Fruit fly (Drosophila melanogaster): ENCODE results near the gene CG42535.

Gene CG42535

dm6 chr3L:10675635-10676393 is 45.1 kb upstream of the CG42535 start:
- TF ChIP-seq dl (GFP tag; optimal IDR thresholded peaks at IDR 0.05; ENCODE audit: insufficient read depth in 1 of 2, partially characterized antibody in 2 of 2): no peak
- TF ChIP-seq fru (GFP tag; optimal IDR thresholded peaks at IDR 0.05): no peak
- no peak for TF ChIP-seq Vsx2 (GFP tag; optimal IDR thresholded peaks at IDR 0.05; ENCODE audit: partially characterized antibody)
- TF ChIP-seq jim (GFP tag; optimal IDR thresholded peaks at IDR 0.05): peak; percentile 49
- no peak for TF ChIP-seq h (GFP tag; optimal IDR thresholded peaks at IDR 0.05)
- no peak for TF ChIP-seq Mio (GFP tag; optimal IDR thresholded peaks at IDR 0.05)
- no peak for TF ChIP-seq foxo (GFP tag; optimal IDR thresholded peaks at IDR 0.05)
- TF ChIP-seq pan (optimal IDR thresholded peaks at IDR 0.05): no peak
- TF ChIP-seq N (GFP tag; optimal IDR thresholded peaks at IDR 0.05): no peak
- no peak for TF ChIP-seq ey (GFP tag; optimal IDR thresholded peaks at IDR 0.05)
- peak; percentile 74 for TF ChIP-seq Sp1 (GFP tag; optimal IDR thresholded peaks at IDR 0.05)
- TF ChIP-seq CG32264 (GFP tag; optimal IDR thresholded peaks at IDR 0.05): no peak
- peak; percentile 5 for TF ChIP-seq HLH106 (tag; optimal IDR thresholded peaks at IDR 0.05)
- no peak for TF ChIP-seq lola (GFP tag; optimal IDR thresholded peaks at IDR 0.05)
- TF ChIP-seq Dif (GFP tag; optimal IDR thresholded peaks at IDR 0.05; ENCODE audit: partially characterized antibody): no peak
- no peak for TF ChIP-seq Dfd (GFP tag; optimal IDR thresholded peaks at IDR 0.05)
- TF ChIP-seq brk (GFP tag; optimal IDR thresholded peaks at IDR 0.05): peak; percentile 49
- TF ChIP-seq dsf (GFP tag; optimal IDR thresholded peaks at IDR 0.05; ENCODE audit: borderline replicate concordance): no peak
- no peak for TF ChIP-seq Hr78 (GFP tag; optimal IDR thresholded peaks at IDR 0.05)
- no peak for TF ChIP-seq usp (GFP tag; optimal IDR thresholded peaks at IDR 0.05)
- no peak for TF ChIP-seq Hnf4 (GFP tag; optimal IDR thresholded peaks at IDR 0.05)
- no peak for TF ChIP-seq OdsH (GFP tag; optimal IDR thresholded peaks at IDR 0.05)
- TF ChIP-seq sv (GFP tag; optimal IDR thresholded peaks at IDR 0.05): no peak
- TF ChIP-seq br (GFP tag; optimal IDR thresholded peaks at IDR 0.05): no peak
- peak; percentile 64 for TF ChIP-seq sage (GFP tag; optimal IDR thresholded peaks at IDR 0.05)
- TF ChIP-seq psq (GFP tag; optimal IDR thresholded peaks at IDR 0.05): peak; percentile 23
- no peak for TF ChIP-seq Myc (optimal IDR thresholded peaks at IDR 0.05)
- TF ChIP-seq tai (GFP tag; optimal IDR thresholded peaks at IDR 0.05): no peak
- peak; percentile 14 for TF ChIP-seq rgr (GFP tag; optimal IDR thresholded peaks at IDR 0.05)
- no peak for TF ChIP-seq GATAd (GFP tag; optimal IDR thresholded peaks at IDR 0.05)
- no peak for TF ChIP-seq Jra (GFP tag; optimal IDR thresholded peaks at IDR 0.05)
- no peak for TF ChIP-seq Hr83 (GFP tag; optimal IDR thresholded peaks at IDR 0.05; ENCODE audit: poor library complexity, severe bottlenecking)
- peak; percentile 53 for TF ChIP-seq Rel (GFP tag; optimal IDR thresholded peaks at IDR 0.05)
- TF ChIP-seq Rel (tag; optimal IDR thresholded peaks at IDR 0.05): peak; percentile 45
- TF ChIP-seq CG9705 (GFP tag; optimal IDR thresholded peaks at IDR 0.05): no peak

dm6 chr3L:10674940-10675339 is 44.2 kb upstream of the CG42535 start:
- no peak for TF ChIP-seq N (GFP tag; optimal IDR thresholded peaks at IDR 0.05)
- no peak for TF ChIP-seq Abd-B (GFP tag; optimal IDR thresholded peaks at IDR 0.05)
- TF ChIP-seq tai (GFP tag; optimal IDR thresholded peaks at IDR 0.05): no peak
- TF ChIP-seq Rel (GFP tag; optimal IDR thresholded peaks at IDR 0.05): no peak
- TF ChIP-seq Rel (tag; optimal IDR thresholded peaks at IDR 0.05): no peak

- TF ChIP-seq psq (GFP tag; optimal IDR thresholded peaks at IDR 0.05) (peak; percentile 25), rgr (GFP tag; optimal IDR thresholded peaks at IDR 0.05) (no peak), Sp1 (GFP tag; optimal IDR thresholded peaks at IDR 0.05) (no peak), brk (GFP tag; optimal IDR thresholded peaks at IDR 0.05) (no peak), Dif (GFP tag; optimal IDR thresholded peaks at IDR 0.05; ENCODE audit: partially characterized antibody) (peak; percentile 87), Hr83 (GFP tag; optimal IDR thresholded peaks at IDR 0.05; ENCODE audit: poor library complexity, severe bottlenecking) (peak; percentile 43), Vsx2 (GFP tag; optimal IDR thresholded peaks at IDR 0.05; ENCODE audit: partially characterized antibody) (no peak), Rel (GFP tag; optimal IDR thresholded peaks at IDR 0.05) (peak; percentile 18), Rel (tag; optimal IDR thresholded peaks at IDR 0.05) (peak; percentile 30), br (GFP tag; optimal IDR thresholded peaks at IDR 0.05) (no peak), N (GFP tag; optimal IDR thresholded peaks at IDR 0.05) (peak; percentile 18), pan (optimal IDR thresholded peaks at IDR 0.05) (no peak), dl (GFP tag; optimal IDR thresholded peaks at IDR 0.05; ENCODE audit: insufficient read depth in 1 of 2, partially characterized antibody in 2 of 2) (peak; percentile 47 to 65), Hr78 (GFP tag; optimal IDR thresholded peaks at IDR 0.05) (no peak), dmrt93B (GFP tag; optimal IDR thresholded peaks at IDR 0.05) (no peak), GATAd (GFP tag; optimal IDR thresholded peaks at IDR 0.05) (no peak), fru (GFP tag; optimal IDR thresholded peaks at IDR 0.05) (peak; percentile 6), usp (GFP tag; optimal IDR thresholded peaks at IDR 0.05) (no peak), HLH106 (tag; optimal IDR thresholded peaks at IDR 0.05) (no peak), jim (GFP tag; optimal IDR thresholded peaks at IDR 0.05) (no peak), Abd-B (GFP tag; optimal IDR thresholded peaks at IDR 0.05) (no peak), sv (GFP tag; optimal IDR thresholded peaks at IDR 0.05) (no peak)
These were observed 43.4 kb upstream of the CG42535 start for dm6 chr3L:10674145-10674547.

All from whole organism, wandering third instar larva.